Fruit fly (Drosophila melanogaster): Measurements from ENCODE around the gene CG12426.
A peak's percentile ranks its signal among the peaks of the same experiment; 100 is the strongest.

Gene CG12426

dm6 chr3R:27919385-27919789 lies 47.2 kb upstream of the CG12426 start, which contains the start of gene Boh1 (continued):
- TF ChIP-seq Dll (GFP tag; IDR thresholded peaks at IDR 0.05; ENCODE audit: partially characterized antibody) (no peak), NC2α (GFP tag; optimal IDR thresholded peaks at IDR 0.05) (no peak), CG34422 (GFP tag; IDR thresholded peaks at IDR 0.05) (no peak), Oaz (GFP tag; IDR thresholded peaks at IDR 0.05) (no peak), wdn (GFP tag; IDR thresholded peaks at IDR 0.05) (no peak), gt (GFP tag; IDR thresholded peaks at IDR 0.05) (no peak), CG31365 (tag; optimal IDR thresholded peaks at IDR 0.05) (no peak), kay (GFP tag; optimal IDR thresholded peaks at IDR 0.05) (no peak), CG17829 (tag; optimal IDR thresholded peaks at IDR 0.05) (peak; percentile 70), CoRest (tag; optimal IDR thresholded peaks at IDR 0.05) (peak; percentile 56), ken (GFP tag; IDR thresholded peaks at IDR 0.05) (no peak), hth (optimal IDR thresholded peaks at IDR 0.05) (no peak), oc (tag; optimal IDR thresholded peaks at IDR 0.05) (no peak), CG16779 (GFP tag; IDR thresholded peaks at IDR 0.05) (no peak), amos (GFP tag; IDR thresholded peaks at IDR 0.05; ENCODE audit: partially characterized antibody) (no peak), CG7372 (GFP tag; IDR thresholded peaks at IDR 0.05) (no peak), al (GFP tag; IDR thresholded peaks at IDR 0.05) (no peak), Hmr (GFP tag; optimal IDR thresholded peaks at IDR 0.05) (peak; percentile 36), CG30020 (tag; optimal IDR thresholded peaks at IDR 0.05) (peak; percentile 47), CG12299 (tag; optimal IDR thresholded peaks at IDR 0.05) (peak; percentile 15), fd3F (GFP tag; optimal IDR thresholded peaks at IDR 0.05) (peak; percentile 22), Meics (GFP tag; optimal IDR thresholded peaks at IDR 0.05) (peak; percentile 30), CG11504 (tag; optimal IDR thresholded peaks at IDR 0.05) (peak; percentile 90), zfh2 (GFP tag; optimal IDR thresholded peaks at IDR 0.05) (no peak), sc (optimal IDR thresholded peaks at IDR 0.05) (no peak), sc (GFP tag; optimal IDR thresholded peaks at IDR 0.05) (no peak), pzg (GFP tag; optimal IDR thresholded peaks at IDR 0.05) (peak; percentile 15), CG6254 (GFP tag; optimal IDR thresholded peaks at IDR 0.05) (no peak), CG14441 (GFP tag; IDR thresholded peaks at IDR 0.05) (peak; percentile 28; the same call in 1 of the 2 replicates), BtbVII (GFP tag; optimal IDR thresholded peaks at IDR 0.05) (peak; percentile 26), Scr (GFP tag; IDR thresholded peaks at IDR 0.05; ENCODE audit: partially characterized antibody) (no peak), nom (GFP tag; optimal IDR thresholded peaks at IDR 0.05) (no peak), hb (GFP tag; IDR thresholded peaks at IDR 0.05; ENCODE audit: partially characterized antibody) (no peak), Lpt (GFP tag; optimal IDR thresholded peaks at IDR 0.05) (no peak), nerfin-2 (GFP tag; IDR thresholded peaks at IDR 0.05; ENCODE audit: partially characterized antibody) (no peak), CG12659 (GFP tag; optimal IDR thresholded peaks at IDR 0.05) (peak; percentile 39), Hr39 (optimal IDR thresholded peaks at IDR 0.05) (no peak), vfl (GFP tag; optimal IDR thresholded peaks at IDR 0.05) (no peak), CG10147 (GFP tag; optimal IDR thresholded peaks at IDR 0.05) (peak; percentile 8), CG8089 (GFP tag; optimal IDR thresholded peaks at IDR 0.05) (no peak), tio (GFP tag; optimal IDR thresholded peaks at IDR 0.05) (no peak), CG9215 (GFP tag; IDR thresholded peaks at IDR 0.05) (no peak), sr (GFP tag; IDR thresholded peaks at IDR 0.05) (no peak), Xrp1 (GFP tag; IDR thresholded peaks at IDR 0.05) (no peak; the same call in 1 of the 2 replicates), bigmax (GFP tag; optimal IDR thresholded peaks at IDR 0.05) (no peak), ham (GFP tag; IDR thresholded peaks at IDR 0.05) (no peak), CG18011 (GFP tag; optimal IDR thresholded peaks at IDR 0.05) (no peak), ro (GFP tag; IDR thresholded peaks at IDR 0.05) (no peak), Kr (GFP tag; optimal IDR thresholded peaks at IDR 0.05) (no peak), CG6683 (GFP tag; optimal IDR thresholded peaks at IDR 0.05) (no peak), Spps (tag; optimal IDR thresholded peaks at IDR 0.05) (no peak), CG8765 (GFP tag; IDR thresholded peaks at IDR 0.05) (no peak)

Data from whole organism, embryonic.